Fruit fly (Drosophila melanogaster) whole organism, adult: Measurements from ENCODE around the gene KFase.

Source experiments
- CG11617 ChIP-seq: fragments of 200-800 bp; sonication (Bioruptor generic); optimal IDR thresholded peaks from 2 replicates; lab custom pipeline; 2017; ENCODE audit warnings: mild to moderate bottlenecking, missing biosample characterization, missing genetic modification reagents, missing genetic modification characterization
- CG12768 ChIP-seq: fragments of 200-800 bp; sonication (Bioruptor generic); optimal IDR thresholded peaks from 2 replicates; lab custom pipeline; 2017; ENCODE audit warnings: missing biosample characterization, missing genetic modification characterization, mild to moderate bottlenecking, moderate library complexity, missing genetic modification reagents
- CG14711 ChIP-seq: fragments of 200-800 bp; sonication (Bioruptor generic); optimal IDR thresholded peaks from 2 replicates; lab custom pipeline; 2018; ENCODE audit warnings: missing biosample characterization, mild to moderate bottlenecking, missing genetic modification characterization, moderate library complexity
- CG1620 ChIP-seq: fragments of 200-800 bp; sonication (Bioruptor generic); optimal IDR thresholded peaks from 2 replicates; lab custom pipeline; 2016; ENCODE audit warnings: missing biosample characterization, missing genetic modification characterization
- CG33017 ChIP-seq: fragments of 200-800 bp; sonication (Bioruptor generic); optimal IDR thresholded peaks from 2 replicates; lab custom pipeline; 2018; ENCODE audit warnings: missing biosample characterization, mild to moderate bottlenecking, missing genetic modification characterization, moderate library complexity
- CG5204 ChIP-seq: fragments of 200-800 bp; sonication (Bioruptor generic); optimal IDR thresholded peaks from 2 replicates; lab custom pipeline; 2016; ENCODE audit warnings: missing biosample characterization, missing genetic modification characterization
- CG7045 ChIP-seq: fragments of 200-800 bp; sonication (Bioruptor generic); optimal IDR thresholded peaks from 2 replicates; lab custom pipeline; 2017; ENCODE audit warnings: missing biosample characterization, mild to moderate bottlenecking, missing genetic modification characterization
- CG7101 ChIP-seq: fragments of 200-800 bp; sonication (Bioruptor generic); optimal IDR thresholded peaks from 2 replicates; lab custom pipeline; 2018; ENCODE audit warnings: missing biosample characterization, mild to moderate bottlenecking, missing genetic modification characterization, moderate library complexity
- Clk ChIP-seq: fragments of 200-800 bp; sonication (Bioruptor generic); optimal IDR thresholded peaks from 2 replicates; lab custom pipeline; 2017; ENCODE audit warnings: missing biosample characterization, missing genetic modification characterization
- Crg-1 ChIP-seq: fragments of 200-800 bp; sonication (Bioruptor generic); optimal IDR thresholded peaks from 2 replicates; lab custom pipeline; 2016; ENCODE audit warnings: missing biosample characterization, missing genetic modification characterization
- Hr96 ChIP-seq: fragments of 200-800 bp; sonication (Bioruptor generic); optimal IDR thresholded peaks from 2 replicates; lab custom pipeline; 2016; ENCODE audit warnings: missing biosample characterization, missing genetic modification characterization
- Mnt ChIP-seq: fragments of 200-800 bp; sonication (Bioruptor generic); optimal IDR thresholded peaks from 2 replicates; lab custom pipeline; 2016; ENCODE audit warnings: missing biosample characterization, mild to moderate bottlenecking, missing genetic modification characterization
- bab1 ChIP-seq: fragments of 200-800 bp; sonication (Bioruptor generic); optimal IDR thresholded peaks from 3 replicates; lab custom pipeline; 2019; ENCODE audit warnings: missing biosample characterization, mild to moderate bottlenecking, missing genetic modification characterization, moderate library complexity
- cic ChIP-seq: fragments of 200-800 bp; sonication (Bioruptor generic); optimal IDR thresholded peaks from 2 replicates; lab custom pipeline; 2017; ENCODE audit warnings: missing biosample characterization, mild to moderate bottlenecking, missing genetic modification characterization, moderate library complexity
- cnc ChIP-seq, 2 experiments: fragments of >200 bp; optimal IDR thresholded peaks; 2 replicates each; lab custom pipeline; 2017
- kay ChIP-seq: fragments of 200-800 bp; sonication (Bioruptor generic); peaks from one replicate; lab custom pipeline; 2016; ENCODE audit warnings: missing biosample characterization, missing genetic modification characterization, borderline replicate concordance
- ovo ChIP-seq: fragments of 200-800 bp; sonication (Bioruptor generic); optimal IDR thresholded peaks from 2 replicates; lab custom pipeline; 2016; ENCODE audit warnings: missing biosample characterization, missing genetic modification characterization
- pad ChIP-seq: fragments of 200-800 bp; sonication (Bioruptor generic); optimal IDR thresholded peaks from 3 replicates; lab custom pipeline; 2017; ENCODE audit warnings: missing biosample characterization, missing genetic modification characterization, mild to moderate bottlenecking, moderate library complexity, missing genetic modification reagents
- tj ChIP-seq: fragments of 200-800 bp; sonication (Bioruptor generic); optimal IDR thresholded peaks from 3 replicates; lab custom pipeline; 2017; ENCODE audit warnings: missing biosample characterization, mild to moderate bottlenecking, missing genetic modification characterization, moderate library complexity
- toe ChIP-seq: fragments of 200-800 bp; sonication (Bioruptor generic); optimal IDR thresholded peaks from 2 replicates; lab custom pipeline; 2016; ENCODE audit warnings: missing biosample characterization, missing genetic modification characterization

KFase gene

dm6 chr2L:6480212-6480994 is 8.2 kb downstream of the KFase start, which contains the start of the genes Sec61alpha and Daxx:
Sec61alpha (minus strand) TSS chr2L:6480575.
Daxx (plus strand) TSS chr2L:6480929.
- TF ChIP-seq CG5204 (GFP tag; lab: Kevin White, UChicago) = no peak
- peak; percentile 68 for TF ChIP-seq ovo
- TF ChIP-seq Mnt (GFP tag; lab: Kevin White, UChicago) = peak; percentile 62
- peak; percentile 45 for TF ChIP-seq pad
- peak; percentile 84 for TF ChIP-seq tj (GFP tag; lab: Kevin White, UChicago)
- TF ChIP-seq cic (GFP tag; lab: Kevin White, UChicago) = no peak
- peak; percentile 83 for TF ChIP-seq bab1 (GFP tag; lab: Kevin White, UChicago)
- TF ChIP-seq CG1620 (GFP tag; lab: Kevin White, UChicago) = peak; percentile 93
- TF ChIP-seq kay (GFP tag; lab: Kevin White, UChicago) = no peak
- TF ChIP-seq CG7101 = peak; percentile 83
- peak; percentile 74 for TF ChIP-seq CG14711 (tag; lab: Kevin White, UChicago)
- peak; percentile 90 for TF ChIP-seq Hr96
- peak; percentile 94 for TF ChIP-seq toe (GFP tag; lab: Kevin White, UChicago)
- no peak for TF ChIP-seq cnc (optimal IDR thresholded peaks at IDR 0.05; lab: Kevin White, UChicago)
- TF ChIP-seq CG7045 (GFP tag; lab: Kevin White, UChicago) = peak; percentile 61
- peak; percentile 85 for TF ChIP-seq Clk (GFP tag; lab: Kevin White, UChicago)
- peak; percentile 66 for TF ChIP-seq Crg-1 (GFP tag; lab: Kevin White, UChicago)
- peak; percentile 75 for TF ChIP-seq CG33017 (tag; lab: Kevin White, UChicago)
- peak; percentile 70 for TF ChIP-seq CG12768 (GFP tag; lab: Kevin White, UChicago)
- peak; percentile 55 for TF ChIP-seq CG11617

- TF ChIP-seq toe (GFP tag; lab: Kevin White, UChicago) (no peak), CG33017 (tag; lab: Kevin White, UChicago) (peak; percentile 42), pad (no peak), Crg-1 (GFP tag; lab: Kevin White, UChicago) (peak; percentile 56), CG11617 (peak; percentile 32), CG7101 (peak; percentile 29), Mnt (GFP tag; lab: Kevin White, UChicago) (peak; percentile 84), CG14711 (tag; lab: Kevin White, UChicago) (peak; percentile 62), cnc (optimal IDR thresholded peaks at IDR 0.05; lab: Kevin White, UChicago) (no peak), tj (GFP tag; lab: Kevin White, UChicago) (no peak), Hr96 (no peak), ovo (peak; percentile 63), kay (GFP tag; lab: Kevin White, UChicago) (no peak), CG7045 (GFP tag; lab: Kevin White, UChicago) (no peak), CG1620 (GFP tag; lab: Kevin White, UChicago) (no peak), CG12768 (GFP tag; lab: Kevin White, UChicago) (peak; percentile 28), bab1 (GFP tag; lab: Kevin White, UChicago) (peak; percentile 65), cic (GFP tag; lab: Kevin White, UChicago) (peak; percentile 97), CG5204 (GFP tag; lab: Kevin White, UChicago) (no peak), Clk (GFP tag; lab: Kevin White, UChicago) (no peak)
These were observed 9.2 kb downstream of the KFase start for dm6 chr2L:6479226-6479906.

- TF ChIP-seq bab1 (GFP tag; lab: Kevin White, UChicago) (peak; percentile 75), tj (GFP tag; lab: Kevin White, UChicago) (no peak), pad (no peak)
These were observed 11.8 kb downstream of the KFase start, which contains the start of gene CG9536 for dm6 chr2L:6476753-6477152. CG9536 (minus strand) TSS chr2L:6476975.

dm6 chr2L:6474878-6475582 is 13.5 kb downstream of the KFase start:
- TF ChIP-seq cic (GFP tag; lab: Kevin White, UChicago) (peak; percentile 41), CG1620 (GFP tag; lab: Kevin White, UChicago) (no peak), toe (GFP tag; lab: Kevin White, UChicago) (no peak), tj (GFP tag; lab: Kevin White, UChicago) (no peak), ovo (no peak), CG33017 (tag; lab: Kevin White, UChicago) (peak; percentile 30), CG12768 (GFP tag; lab: Kevin White, UChicago) (peak; percentile 70), CG7045 (GFP tag; lab: Kevin White, UChicago) (no peak), CG14711 (tag; lab: Kevin White, UChicago) (no peak), kay (GFP tag; lab: Kevin White, UChicago) (no peak), CG11617 (no peak), CG7101 (no peak), bab1 (GFP tag; lab: Kevin White, UChicago) (no peak)

dm6 chr2L:6474298-6474697 is 14.3 kb downstream of the KFase start:
- TF ChIP-seq cic (GFP tag; lab: Kevin White, UChicago) (no peak), toe (GFP tag; lab: Kevin White, UChicago) (no peak), CG1620 (GFP tag; lab: Kevin White, UChicago) (no peak), CG33017 (tag; lab: Kevin White, UChicago) (no peak), CG12768 (GFP tag; lab: Kevin White, UChicago) (no peak), ovo (no peak), Mnt (GFP tag; lab: Kevin White, UChicago) (no peak), bab1 (GFP tag; lab: Kevin White, UChicago) (no peak), Crg-1 (GFP tag; lab: Kevin White, UChicago) (no peak), CG11617 (no peak), pad (no peak), CG14711 (tag; lab: Kevin White, UChicago) (no peak), Hr96 (no peak)
